Worm (Caenorhabditis elegans) whole organism, early embryonic: ENCODE results near the gene JC8.7.

Experiments
- B0310.2 ChIP-seq: sonication (generic microtip); optimal IDR thresholded peaks from 2 replicates; lab custom pipeline; 2016; ENCODE audit warnings: mild to moderate bottlenecking, missing genetic modification characterization, missing compliant biosample characterization
- F13C5.2 ChIP-seq: sonication (generic microtip); optimal IDR thresholded peaks from 2 replicates; lab custom pipeline; 2017; ENCODE audit warnings: mild to moderate bottlenecking, missing genetic modification characterization, inconsistent platforms, missing compliant biosample characterization
- aly-1 ChIP-seq: sonication (generic microtip); optimal IDR thresholded peaks from 2 replicates; lab custom pipeline; 2016; ENCODE audit warnings: missing genetic modification characterization, missing compliant biosample characterization
- ama-1 ChIP-seq: fragments of 150-350 bp; optimal IDR thresholded peaks from 2 replicates; lab custom pipeline; 2014
- ceh-13 ChIP-seq: fragments of 200-800 bp; sonication (Bioruptor generic); optimal IDR thresholded peaks from 2 replicates; lab custom pipeline; 2018; ENCODE audit warnings: mild to moderate bottlenecking, missing genetic modification characterization, missing compliant biosample characterization
- ceh-36 ChIP-seq: sonication (generic microtip); optimal IDR thresholded peaks from 2 replicates; lab custom pipeline; 2016; ENCODE audit warnings: missing genetic modification characterization, inconsistent platforms, missing compliant biosample characterization
- ets-7 ChIP-seq: sonication (generic microtip); optimal IDR thresholded peaks from 2 replicates; lab custom pipeline; 2016; ENCODE audit warnings: missing genotype, missing genetic modification characterization, missing compliant biosample characterization
- flt-1 ChIP-seq: fragments of 200-800 bp; sonication (Bioruptor generic); IDR thresholded peaks from 2 replicates; pipeline ENCODE4 v1.3.6; 2022; ENCODE audit warnings: missing genetic modification characterization, missing compliant biosample characterization
- hmbx-1 ChIP-seq: sonication (generic microtip); optimal IDR thresholded peaks from 2 replicates; lab custom pipeline; 2016; ENCODE audit warnings: mild to moderate bottlenecking, missing genetic modification characterization, missing compliant biosample characterization
- pes-1 ChIP-seq: fragments of 200-800 bp; sonication (Bioruptor generic); IDR thresholded peaks from 2 replicates; pipeline ENCODE4 v1.3.6; 2022; ENCODE audit warnings: missing genetic modification reagents, missing genetic modification characterization, missing compliant biosample characterization
- scrt-1 ChIP-seq: fragments of 200-800 bp; sonication (Bioruptor generic); IDR thresholded peaks from 2 replicates; pipeline ENCODE4 v1.3.6; 2022; ENCODE audit warnings: missing genetic modification characterization, missing compliant biosample characterization
- sea-1 ChIP-seq: fragments of 200-800 bp; sonication (Bioruptor generic); conservative IDR thresholded peaks from 2 replicates; pipeline ENCODE4 v1.3.6; 2022; ENCODE audit warnings: missing genetic modification characterization, missing compliant biosample characterization
- tbx-11 ChIP-seq: fragments of 200-800 bp; sonication (Bioruptor generic); IDR thresholded peaks from 2 replicates; pipeline ENCODE4 v1.3.6; 2022; ENCODE audit warnings: missing genetic modification characterization, missing compliant biosample characterization
- tra-4 ChIP-seq: sonication (generic microtip); optimal IDR thresholded peaks from 2 replicates; lab custom pipeline; 2017; ENCODE audit warnings: missing genetic modification characterization, missing compliant biosample characterization

DNA sequence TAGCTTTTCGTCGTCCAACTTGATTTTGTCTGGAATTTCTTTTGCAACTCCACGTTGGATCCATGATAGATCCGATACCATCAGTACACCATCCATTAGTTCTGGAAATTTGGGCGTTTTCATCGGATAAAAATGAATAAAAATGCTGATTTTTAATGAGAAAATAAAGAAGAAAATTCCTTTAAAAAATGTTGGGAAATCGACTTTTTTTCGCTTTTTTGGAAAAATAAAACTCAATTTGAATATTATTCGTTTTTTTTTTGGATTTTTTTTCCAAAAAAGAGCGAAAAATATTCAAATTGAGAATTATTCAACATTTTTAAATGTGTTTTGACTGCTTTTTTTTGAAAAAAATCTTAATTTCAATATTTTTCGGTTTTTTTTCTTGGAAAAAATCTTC lies 10.6 kb upstream of the JC8.7 start, which contains the start of gene pwp-1:
- TF ChIP-seq ama-1 (lab: Kevin White, UChicago) (no peak), tbx-11 (no peak), ets-7 (no peak), flt-1 (GFP tag; lab: Robert Waterston, UW) (no peak), hmbx-1 (tag; lab: Kevin White, UChicago) (no peak), sea-1 (GFP tag; lab: Robert Waterston, UW) (no peak), ceh-36 (tag; lab: Kevin White, UChicago) (no peak), aly-1 (no peak), B0310.2 (tag; lab: Kevin White, UChicago) (no peak), tra-4 (tag; lab: Kevin White, UChicago) (no peak), F13C5.2 (tag; lab: Kevin White, UChicago) (no peak), ceh-13 (GFP tag; lab: Kevin White, UChicago) (no peak), pes-1 (GFP tag; lab: Robert Waterston, UW) (no peak), scrt-1 (GFP tag; lab: Robert Waterston, UW) (no peak)
